Worm (Caenorhabditis elegans): ENCODE data around the gene R10E11.9.
A peak's percentile ranks its signal among the peaks of the same experiment; 100 is the strongest.

The R10E11.9 gene

ce11 chrIII:9751074-9751473, 42.4 kb downstream of the R10E11.9 start, which contains the start of gene T05G5.5:
T05G5.5 (minus strand) TSS chrIII:9751432.
- TF ChIP-seq F10E7.11 (tag; optimal IDR thresholded peaks at IDR 0.05) (no peak), C06A6.2 (GFP tag; conservative IDR thresholded peaks at IDR 0.05) (no peak), F57A8.1 (GFP tag; optimal IDR thresholded peaks at IDR 0.05) (no peak), F37B4.10 (GFP tag; IDR thresholded peaks at IDR 0.05) (no peak), ztf-28 (GFP tag; IDR thresholded peaks at IDR 0.05) (no peak), repo-1 (tag; optimal IDR thresholded peaks at IDR 0.05) (peak; percentile 65), Y53G8AR.9 (GFP tag; conservative IDR thresholded peaks at IDR 0.05) (peak; percentile 68; the same call in 1 of the 2 replicates), Y79H2A.3 (GFP tag; conservative IDR thresholded peaks at IDR 0.05) (no peak), F22D6.2 (tag; optimal IDR thresholded peaks at IDR 0.05) (no peak), zim-3 (tag; optimal IDR thresholded peaks at IDR 0.05) (no peak), let-607 (tag; optimal IDR thresholded peaks at IDR 0.05) (no peak), gei-17 (GFP tag; optimal IDR thresholded peaks at IDR 0.05) (no peak), B0035.1 (tag; optimal IDR thresholded peaks at IDR 0.05) (no peak), lag-1 (GFP tag; IDR thresholded peaks at IDR 0.05) (no peak), madf-6 (GFP tag; IDR thresholded peaks at IDR 0.05) (peak; percentile 28; the same call in 1 of the 2 replicates), ceh-58 (GFP tag; IDR thresholded peaks at IDR 0.05) (no peak), C17E4.6 (GFP tag; IDR thresholded peaks at IDR 0.05) (no peak), F39B2.1 (GFP tag; IDR thresholded peaks at IDR 0.05) (no peak), ekl-4 (GFP tag; IDR thresholded peaks at IDR 0.05) (0 out of 2 replicates have a peak, but pooled peaks have one; percentile 18), madf-3 (GFP tag; IDR thresholded peaks at IDR 0.05) (no peak), lin-35 (GFP tag; optimal IDR thresholded peaks at IDR 0.05) (no peak), ceh-40 (GFP tag; IDR thresholded peaks at IDR 0.05) (no peak), attf-6 (GFP tag; IDR thresholded peaks at IDR 0.05) (no peak), tbp1 (GFP tag; optimal IDR thresholded peaks at IDR 0.05) (no peak), bed-1 (GFP tag; IDR thresholded peaks at IDR 0.05) (no peak), egl-44 (GFP tag; IDR thresholded peaks at IDR 0.05) (no peak), nhr-90 (tag; optimal IDR thresholded peaks at IDR 0.05) (no peak), F55B11.4 (tag; optimal IDR thresholded peaks at IDR 0.05; ENCODE audit: borderline replicate concordance, insufficient read depth) (no peak), ztf-25 (GFP tag; IDR thresholded peaks at IDR 0.05) (no peak), ztf-18 (tag; optimal IDR thresholded peaks at IDR 0.05) (no peak), D2030.7 (GFP tag; IDR thresholded peaks at IDR 0.05) (no peak), egl-18 (GFP tag; IDR thresholded peaks at IDR 0.05) (no peak), Y56A3A.18 (GFP tag; IDR thresholded peaks at IDR 0.05) (peak; percentile 44; the same call in 1 of the 2 replicates), hmg-1.2 (GFP tag; IDR thresholded peaks at IDR 0.05) (no peak), rcor-1 (GFP tag; IDR thresholded peaks at IDR 0.05) (no peak), attf-3 (GFP tag; conservative IDR thresholded peaks at IDR 0.05) (no peak), rec-8 (tag; optimal IDR thresholded peaks at IDR 0.05) (no peak), lsy-27 (tag; optimal IDR thresholded peaks at IDR 0.05; ENCODE audit: borderline replicate concordance, insufficient read depth) (no peak), madf-10 (tag; optimal IDR thresholded peaks at IDR 0.05) (no peak), sptf-2 (GFP tag; optimal IDR thresholded peaks at IDR 0.05) (no peak), nhr-80 (tag; optimal IDR thresholded peaks at IDR 0.05) (peak; percentile 28), lin-54 (GFP tag; optimal IDR thresholded peaks at IDR 0.05) (peak; percentile 36), ceh-91 (GFP tag; IDR thresholded peaks at IDR 0.05) (no peak)
